Worm (Caenorhabditis elegans): Measurements from ENCODE around the gene F38B2.4.

The F38B2.4 gene

DNA sequence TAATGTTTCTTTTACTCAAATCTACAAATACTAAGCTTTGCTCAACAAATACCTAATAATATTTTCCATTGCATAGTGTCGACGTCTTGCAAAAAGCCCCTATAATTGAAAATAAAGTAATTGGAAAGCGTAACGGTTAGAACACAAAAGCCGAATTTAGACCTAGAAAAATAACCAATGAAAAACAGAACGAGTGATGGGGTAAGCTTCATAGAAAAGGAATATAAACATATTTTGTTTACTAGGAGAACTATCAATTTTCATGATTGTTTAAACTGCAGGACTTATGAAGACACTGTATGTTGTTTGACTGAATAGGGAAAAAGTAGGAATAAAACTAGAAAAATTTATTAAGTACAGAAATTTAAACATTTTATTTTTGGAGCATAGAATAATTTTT, 1.3 kb downstream of the F38B2.4 start, which contains the start of gene F38B2.3:
F38B2.3 (minus strand) TSS at position 101 of the 400 bp plus-strand sequence.
- TF ChIP-seq lin-39 (tag; optimal IDR thresholded peaks at IDR 0.05) (no peak), nhr-6 (tag; optimal IDR thresholded peaks at IDR 0.05) (no peak), C34F6.9 (tag; optimal IDR thresholded peaks at IDR 0.05) (no peak), nhr-77 (tag; optimal IDR thresholded peaks at IDR 0.05) (no peak), mdl-1 (tag; optimal IDR thresholded peaks at IDR 0.05) (no peak), sma-9 (GFP tag; optimal IDR thresholded peaks at IDR 0.05) (no peak), sma-9 (tag; optimal IDR thresholded peaks at IDR 0.05) (no peak), ceh-82 (tag; optimal IDR thresholded peaks at IDR 0.05) (no peak), blmp-1 (tag; optimal IDR thresholded peaks at IDR 0.05; ENCODE audit: insufficient read depth) (no peak), snpc-4 (tag; optimal IDR thresholded peaks at IDR 0.05) (no peak), unc-55 (GFP tag; optimal IDR thresholded peaks at IDR 0.05) (no peak), peb-1 (tag; optimal IDR thresholded peaks at IDR 0.05) (no peak), sma-3 (GFP tag; optimal IDR thresholded peaks at IDR 0.05) (no peak), nhr-21 (tag; optimal IDR thresholded peaks at IDR 0.05) (no peak), ZK546.5 (tag; optimal IDR thresholded peaks at IDR 0.05) (no peak), egl-27 (tag; optimal IDR thresholded peaks at IDR 0.05) (no peak), nhr-11 (tag; optimal IDR thresholded peaks at IDR 0.05) (no peak)

DNA sequence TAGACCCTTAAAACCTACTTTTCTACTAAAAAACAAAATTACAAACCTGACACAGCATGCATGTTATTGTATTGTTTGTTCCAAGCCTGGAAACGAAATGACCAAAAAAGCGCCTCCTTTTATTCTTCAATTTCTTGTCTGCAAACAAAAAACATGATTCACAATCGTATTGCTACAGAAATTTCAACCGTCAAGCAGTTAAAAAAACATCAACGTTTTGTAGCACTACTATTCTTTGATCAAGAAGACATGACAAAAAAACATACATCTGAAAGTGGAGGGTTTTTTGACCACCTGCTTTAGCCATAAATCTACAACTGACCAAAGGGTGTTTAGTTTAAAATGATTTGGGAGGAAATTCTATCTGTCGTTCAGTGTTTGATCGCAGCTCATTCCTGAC, 6.4 kb downstream of the F38B2.4 start, which contains the start of gene F38B2.6:
F38B2.6 (minus strand) TSS at position 101 of the 400 bp plus-strand sequence.
- no peak for TF ChIP-seq skn-1 (tag; optimal IDR thresholded peaks at IDR 0.05)

ce11 chrX:11279276-11279675, 8.2 kb downstream of the F38B2.4 start, which contains the start of gene F38B2.2:
Gene F38B2.2 (minus strand): TSS chrX:11279376.
- TF ChIP-seq nhr-77 (tag; optimal IDR thresholded peaks at IDR 0.05), result no peak

- no peak for TF ChIP-seq skn-1 (tag; optimal IDR thresholded peaks at IDR 0.05)
- no peak for TF ChIP-seq nhr-10 (tag; optimal IDR thresholded peaks at IDR 0.05)
- TF ChIP-seq nhr-25 (tag; optimal IDR thresholded peaks at IDR 0.05), result no peak
- TF ChIP-seq R02D3.7 (tag; optimal IDR thresholded peaks at IDR 0.05), result no peak
- no peak for TF ChIP-seq ceh-82 (tag; optimal IDR thresholded peaks at IDR 0.05)
- TF ChIP-seq peb-1 (tag; optimal IDR thresholded peaks at IDR 0.05), result no peak
- TF ChIP-seq unc-55 (GFP tag; optimal IDR thresholded peaks at IDR 0.05), result no peak
- no peak for TF ChIP-seq lin-11 (tag; optimal IDR thresholded peaks at IDR 0.05)
- TF ChIP-seq unc-62 (GFP tag; optimal IDR thresholded peaks at IDR 0.05), result no peak
- no peak for TF ChIP-seq crh-2 (tag; optimal IDR thresholded peaks at IDR 0.05)
- TF ChIP-seq ama-1 (optimal IDR thresholded peaks at IDR 0.05), result no peak
- no peak for TF ChIP-seq nhr-11 (tag; optimal IDR thresholded peaks at IDR 0.05)
- no peak for TF ChIP-seq elt-3 (tag; optimal IDR thresholded peaks at IDR 0.05)
- no peak for TF ChIP-seq F13H6.1 (tag; optimal IDR thresholded peaks at IDR 0.05)
- TF ChIP-seq unc-39 (tag; optimal IDR thresholded peaks at IDR 0.05), result no peak
These were observed 16.6 kb downstream of the F38B2.4 start, which contains the start of gene ifa-1 for ce11 chrX:11270882-11271281. Gene ifa-1 (plus strand): TSS chrX:11271182.

- no peak for TF ChIP-seq blmp-1 (tag; optimal IDR thresholded peaks at IDR 0.05; ENCODE audit: insufficient read depth)
- no peak for TF ChIP-seq gmeb-1 (tag; optimal IDR thresholded peaks at IDR 0.05)
- no peak for TF ChIP-seq elt-1 (tag; optimal IDR thresholded peaks at IDR 0.05)
- no peak for TF ChIP-seq zag-1 (tag; optimal IDR thresholded peaks at IDR 0.05)
- no peak for TF ChIP-seq C34F6.9 (tag; optimal IDR thresholded peaks at IDR 0.05)
- peak; percentile 31 for TF ChIP-seq unc-55 (GFP tag; optimal IDR thresholded peaks at IDR 0.05)
- TF ChIP-seq sem-4 (tag; optimal IDR thresholded peaks at IDR 0.05), result no peak
These were observed 18.5 kb downstream of the F38B2.4 start, which contains the start of gene C03A3.3 for ce11 chrX:11268970-11269369. Gene C03A3.3 (minus strand): TSS chrX:11269070.

- TF ChIP-seq crh-2 (tag; optimal IDR thresholded peaks at IDR 0.05) (no peak), mbf-1 (tag; optimal IDR thresholded peaks at IDR 0.05) (no peak), nhr-23 (tag; optimal IDR thresholded peaks at IDR 0.05) (no peak), ztf-4 (tag; optimal IDR thresholded peaks at IDR 0.05) (no peak), nhr-10 (tag; optimal IDR thresholded peaks at IDR 0.05) (no peak), peb-1 (tag; optimal IDR thresholded peaks at IDR 0.05) (no peak), unc-55 (GFP tag; optimal IDR thresholded peaks at IDR 0.05) (no peak), mab-5 (tag; optimal IDR thresholded peaks at IDR 0.05) (no peak), nhr-21 (tag; optimal IDR thresholded peaks at IDR 0.05) (no peak), lin-11 (tag; optimal IDR thresholded peaks at IDR 0.05) (no peak), fos-1 (tag; optimal IDR thresholded peaks at IDR 0.05) (no peak), alr-1 (tag; optimal IDR thresholded peaks at IDR 0.05) (no peak), nhr-25 (tag; optimal IDR thresholded peaks at IDR 0.05) (no peak), F13H6.1 (tag; optimal IDR thresholded peaks at IDR 0.05) (no peak)
These were observed 20.8 kb downstream of the F38B2.4 start, which contains the start of gene C03A3.9 for ce11 chrX:11266711-11267110. Gene C03A3.9 (plus strand): TSS chrX:11267011.
